Fruit fly (Drosophila melanogaster): ENCODE data around the gene Gtpx.

Gtpx gene

dm6 chr3L:3325925-3326903, at the start of gene Gtpx:
Gene Gtpx (plus strand): TSS chr3L:3326265.
- no peak for TF ChIP-seq klu (GFP tag; IDR thresholded peaks at IDR 0.05)
- TF ChIP-seq unpg (GFP tag; optimal IDR thresholded peaks at IDR 0.05): no peak
- no peak for TF ChIP-seq Optix (GFP tag; IDR thresholded peaks at IDR 0.05)
- TF ChIP-seq CG8281 (tag; optimal IDR thresholded peaks at IDR 0.05): no peak
- TF ChIP-seq sens-2 (GFP tag; IDR thresholded peaks at IDR 0.05): no peak
- TF ChIP-seq gfzf (GFP tag; optimal IDR thresholded peaks at IDR 0.05): peak; percentile 87
- TF ChIP-seq CG8478 (optimal IDR thresholded peaks at IDR 0.05): peak; percentile 30
- TF ChIP-seq hkb (optimal IDR thresholded peaks at IDR 0.05): peak; percentile 90
- no peak for TF ChIP-seq hkb (GFP tag; IDR thresholded peaks at IDR 0.05)
- TF ChIP-seq onecut (GFP tag; IDR thresholded peaks at IDR 0.05): no peak; the same call in 1 of the 2 replicates
- TF ChIP-seq tgo (GFP tag; IDR thresholded peaks at IDR 0.05): no peak
- no peak for TF ChIP-seq CG7271 (tag; optimal IDR thresholded peaks at IDR 0.05)
- TF ChIP-seq en (GFP tag; optimal IDR thresholded peaks at IDR 0.05): no peak
- peak; percentile 57 for TF ChIP-seq Xbp1 (GFP tag; optimal IDR thresholded peaks at IDR 0.05)
- TF ChIP-seq shn (GFP tag; optimal IDR thresholded peaks at IDR 0.05): no peak
- TF ChIP-seq CG13123 (GFP tag; optimal IDR thresholded peaks at IDR 0.05): no peak
- no peak for TF ChIP-seq CG4820 (GFP tag; optimal IDR thresholded peaks at IDR 0.05)
- TF ChIP-seq slou (GFP tag; optimal IDR thresholded peaks at IDR 0.05): no peak
- TF ChIP-seq CG2116 (GFP tag; optimal IDR thresholded peaks at IDR 0.05): peak; percentile 48
- TF ChIP-seq CG31441 (GFP tag; IDR thresholded peaks at IDR 0.05): no peak; the same call in 1 of the 2 replicates
- TF ChIP-seq HLHmδ (GFP tag; optimal IDR thresholded peaks at IDR 0.05): no peak
- no peak for TF ChIP-seq run (tag; optimal IDR thresholded peaks at IDR 0.05)
- peak; percentile 26 for TF ChIP-seq Sry-δ (GFP tag; optimal IDR thresholded peaks at IDR 0.05)
- TF ChIP-seq CG18476 (GFP tag; optimal IDR thresholded peaks at IDR 0.05): peak; percentile 32
- TF ChIP-seq CG10462 (GFP tag; optimal IDR thresholded peaks at IDR 0.05): no peak
- TF ChIP-seq Rx (GFP tag; IDR thresholded peaks at IDR 0.05): no peak
- TF ChIP-seq CG12769 (tag; optimal IDR thresholded peaks at IDR 0.05): no peak
- TF ChIP-seq Elba2 (GFP tag; optimal IDR thresholded peaks at IDR 0.05): peak; percentile 23
- TF ChIP-seq ind (GFP tag; optimal IDR thresholded peaks at IDR 0.05): peak; percentile 19
- 0 out of 2 replicates have a peak, but pooled peaks have one; percentile 24 for TF ChIP-seq Drgx (GFP tag; IDR thresholded peaks at IDR 0.05)
- peak; percentile 64 for TF ChIP-seq slbo (GFP tag; IDR thresholded peaks at IDR 0.05)
- TF ChIP-seq CG6813 (GFP tag; optimal IDR thresholded peaks at IDR 0.05): no peak
- TF ChIP-seq Gsc (GFP tag; IDR thresholded peaks at IDR 0.05): no peak
- no peak for TF ChIP-seq Deaf1 (tag; optimal IDR thresholded peaks at IDR 0.05)
- no peak for TF ChIP-seq ase (GFP tag; IDR thresholded peaks at IDR 0.05)
- TF ChIP-seq CG5953 (GFP tag; IDR thresholded peaks at IDR 0.05): no peak
- TF ChIP-seq tx (GFP tag; optimal IDR thresholded peaks at IDR 0.05): peak; percentile 40
- no peak for TF ChIP-seq CG30431 (GFP tag; optimal IDR thresholded peaks at IDR 0.05)
- TF ChIP-seq CG11093 (GFP tag; IDR thresholded peaks at IDR 0.05): no peak
- peak; percentile 48 for TF ChIP-seq Side (GFP tag; optimal IDR thresholded peaks at IDR 0.05)
- no peak for TF ChIP-seq CG32532 (GFP tag; IDR thresholded peaks at IDR 0.05)
- no peak for TF ChIP-seq luna (GFP tag; optimal IDR thresholded peaks at IDR 0.05)
- TF ChIP-seq pfk (GFP tag; optimal IDR thresholded peaks at IDR 0.05): no peak
- peak; percentile 42 for TF ChIP-seq CG33213 (GFP tag; optimal IDR thresholded peaks at IDR 0.05)
- no peak for TF ChIP-seq CG11504 (tag; optimal IDR thresholded peaks at IDR 0.05)
- no peak for TF ChIP-seq Sry-β (GFP tag; optimal IDR thresholded peaks at IDR 0.05)
- TF ChIP-seq CG16863 (GFP tag; optimal IDR thresholded peaks at IDR 0.05): no peak
- no peak for TF ChIP-seq Fer1 (GFP tag; optimal IDR thresholded peaks at IDR 0.05)
- TF ChIP-seq vvl (GFP tag; IDR thresholded peaks at IDR 0.05): peak; percentile 62
- peak; percentile 8 for TF ChIP-seq dmrt11E (tag; optimal IDR thresholded peaks at IDR 0.05)
- peak; percentile 22 for TF ChIP-seq pnt (GFP tag; optimal IDR thresholded peaks at IDR 0.05)
